Worm (Caenorhabditis elegans) whole organism, L3 larva: ENCODE data around the gene msp-38.

Source experiments
- R02D3.7 ChIP-seq: fragments of 150-350 bp; optimal IDR thresholded peaks from 2 replicates; lab custom pipeline; 2014; ENCODE audit warnings: missing biosample characterization, missing genetic modification characterization
- aly-2 ChIP-seq: fragments of 150-350 bp; optimal IDR thresholded peaks from 2 replicates; lab custom pipeline; 2014; ENCODE audit warnings: missing biosample characterization, missing genetic modification characterization
- ama-1 ChIP-seq: fragments of 150-350 bp; optimal IDR thresholded peaks from 2 replicates; lab custom pipeline; 2018
- ceh-16 ChIP-seq: sonication (generic microtip); optimal IDR thresholded peaks from 2 replicates; lab custom pipeline; 2017; ENCODE audit warnings: missing biosample characterization, missing genetic modification characterization
- ceh-28 ChIP-seq: fragments of 150-350 bp; optimal IDR thresholded peaks from 2 replicates; lab custom pipeline; 2014; ENCODE audit warnings: missing biosample characterization, missing genetic modification reagents, missing genetic modification characterization
- ceh-9 ChIP-seq: sonication (generic microtip); optimal IDR thresholded peaks from 2 replicates; lab custom pipeline; 2018; ENCODE audit warnings: missing biosample characterization, missing genetic modification characterization
- daf-12 ChIP-seq: fragments of 150-350 bp; optimal IDR thresholded peaks from 2 replicates; lab custom pipeline; 2014; ENCODE audit warnings: missing biosample characterization, missing genetic modification reagents, missing genetic modification characterization
- egl-27 ChIP-seq: sonication (generic microtip); optimal IDR thresholded peaks from 4 replicates; lab custom pipeline; 2017; ENCODE audit warnings: missing biosample characterization, missing genetic modification reagents, missing genetic modification characterization
- egl-5 ChIP-seq: fragments of 150-350 bp; optimal IDR thresholded peaks from 2 replicates; lab custom pipeline; 2017; ENCODE audit warnings: missing biosample characterization, missing genetic modification reagents, missing genetic modification characterization, inconsistent platforms
- elt-1 ChIP-seq: fragments of 150-350 bp; optimal IDR thresholded peaks from 2 replicates; lab custom pipeline; 2014; ENCODE audit warnings: missing biosample characterization, missing genetic modification characterization
- elt-2 ChIP-seq: sonication (generic microtip); optimal IDR thresholded peaks from 2 replicates; lab custom pipeline; 2016; ENCODE audit warnings: missing genetic modification reagents, mild to moderate bottlenecking, missing genetic modification characterization, missing compliant biosample characterization
- elt-3 ChIP-seq, 3 experiments: fragments of 150-350 bp in 1 of 3; sonication (generic microtip) in 2 of 3; optimal IDR thresholded peaks; 2 replicates in 2 of 3; 4 replicates in 1 of 3; lab custom pipeline; 2014 to 2017; ENCODE audit warnings: missing biosample characterization in 3 of 3, missing genetic modification characterization in 3 of 3
- fkh-10 ChIP-seq: sonication (generic microtip); optimal IDR thresholded peaks from 2 replicates; lab custom pipeline; 2017; ENCODE audit warnings: missing biosample characterization, missing genetic modification reagents, missing genetic modification characterization
- fos-1 ChIP-seq: fragments of 150-350 bp; optimal IDR thresholded peaks from 2 replicates; lab custom pipeline; 2014; ENCODE audit warnings: missing biosample characterization, missing genetic modification characterization
- hmg-11 ChIP-seq: sonication (generic microtip); optimal IDR thresholded peaks from 2 replicates; lab custom pipeline; 2016; ENCODE audit warnings: missing genetic modification characterization, missing compliant biosample characterization
- jun-1 ChIP-seq: fragments of 150-350 bp; optimal IDR thresholded peaks from 2 replicates; lab custom pipeline; 2014; ENCODE audit warnings: missing biosample characterization, missing genetic modification reagents, missing genetic modification characterization
- lin-15B ChIP-seq: fragments of 150-350 bp; optimal IDR thresholded peaks from 2 replicates; lab custom pipeline; 2014; ENCODE audit warnings: missing biosample characterization, missing genetic modification characterization
- lin-39 ChIP-seq: fragments of 150-350 bp; optimal IDR thresholded peaks from 2 replicates; lab custom pipeline; 2018; ENCODE audit warnings: missing biosample characterization, missing genetic modification reagents, missing genetic modification characterization
- lsy-12 ChIP-seq: sonication (generic microtip); optimal IDR thresholded peaks from 2 replicates; lab custom pipeline; 2016; ENCODE audit warnings: mild to moderate bottlenecking, missing genetic modification characterization, missing compliant biosample characterization
- mdl-1 ChIP-seq: fragments of 150-350 bp; optimal IDR thresholded peaks from 2 replicates; lab custom pipeline; 2014; ENCODE audit warnings: missing biosample characterization, missing genetic modification characterization
- nfya-1 ChIP-seq: sonication (generic microtip); optimal IDR thresholded peaks from 2 replicates; lab custom pipeline; 2017; ENCODE audit warnings: missing genetic modification characterization, mild to moderate bottlenecking, missing compliant biosample characterization, antibody characterized with exemption, moderate library complexity; ENCODE audit not compliant: insufficient read depth
- nhr-11 ChIP-seq: fragments of 150-350 bp; optimal IDR thresholded peaks from 2 replicates; lab custom pipeline; 2014; ENCODE audit warnings: missing biosample characterization, missing genetic modification characterization
- nhr-12 ChIP-seq: fragments of 150-350 bp; optimal IDR thresholded peaks from 2 replicates; lab custom pipeline; 2014; ENCODE audit warnings: missing biosample characterization, missing genetic modification characterization
- nhr-23 ChIP-seq: fragments of 150-350 bp; optimal IDR thresholded peaks from 2 replicates; lab custom pipeline; 2014; ENCODE audit warnings: missing biosample characterization, missing genetic modification reagents, missing genetic modification characterization
- nhr-237 ChIP-seq: fragments of 150-350 bp; optimal IDR thresholded peaks from 2 replicates; lab custom pipeline; 2014; ENCODE audit warnings: missing biosample characterization, missing genetic modification characterization
- nhr-25 ChIP-seq: sonication (generic microtip); optimal IDR thresholded peaks from 2 replicates; lab custom pipeline; 2017; ENCODE audit warnings: missing biosample characterization, missing genetic modification characterization
- nhr-43 ChIP-seq: sonication (generic microtip); optimal IDR thresholded peaks from 2 replicates; lab custom pipeline; 2016; ENCODE audit warnings: mild to moderate bottlenecking, missing genetic modification characterization, missing compliant biosample characterization; ENCODE audit not compliant: poor library complexity, severe bottlenecking
- nhr-76 ChIP-seq: fragments of 150-350 bp; sonication (generic microtip); optimal IDR thresholded peaks from 5 replicates; lab custom pipeline; 2014; ENCODE audit warnings: missing biosample characterization, missing genetic modification characterization
- nhr-77 ChIP-seq: fragments of 150-350 bp; optimal IDR thresholded peaks from 2 replicates; lab custom pipeline; 2014; ENCODE audit warnings: missing biosample characterization, missing genetic modification characterization
- pha-4 ChIP-seq: fragments of 150-350 bp; optimal IDR thresholded peaks from 2 replicates; lab custom pipeline; 2014; ENCODE audit warnings: missing biosample characterization, missing genetic modification reagents, missing genetic modification characterization
- pqm-1 ChIP-seq: fragments of 150-350 bp; optimal IDR thresholded peaks from 2 replicates; lab custom pipeline; 2017; ENCODE audit warnings: missing biosample characterization, missing genetic modification characterization, inconsistent platforms
- sea-2 ChIP-seq: fragments of 150-350 bp; sonication (generic microtip); optimal IDR thresholded peaks from 4 replicates; lab custom pipeline; 2014; ENCODE audit warnings: missing biosample characterization, missing genetic modification reagents, missing genetic modification characterization
- skn-1 ChIP-seq: fragments of 150-350 bp; optimal IDR thresholded peaks from 2 replicates; lab custom pipeline; 2014; ENCODE audit warnings: missing biosample characterization, missing genetic modification characterization
- snpc-4 ChIP-seq: fragments of 150-350 bp; optimal IDR thresholded peaks from 2 replicates; lab custom pipeline; 2014; ENCODE audit warnings: missing biosample characterization, missing genetic modification characterization
- tbx-2 ChIP-seq: sonication (generic microtip); optimal IDR thresholded peaks from 2 replicates; lab custom pipeline; 2016; ENCODE audit warnings: mild to moderate bottlenecking, missing genetic modification characterization, missing compliant biosample characterization

The msp-38 gene

ce11 chrIV:10144909-10145308 is 1.4 kb upstream of the msp-38 start:
- TF ChIP-seq lin-39 (tag; lab: Kevin White, UChicago) = no peak
- TF ChIP-seq fkh-10 (GFP tag; lab: Kevin White, UChicago) = no peak
- no peak for TF ChIP-seq lsy-12
- TF ChIP-seq ama-1 (lab: Kevin White, UChicago) = no peak
- no peak for TF ChIP-seq fos-1 (tag; lab: Kevin White, UChicago)
- no peak for TF ChIP-seq lin-15B (tag; lab: Kevin White, UChicago)
- TF ChIP-seq aly-2 = no peak
- no peak for TF ChIP-seq nhr-76 (tag; lab: Kevin White, UChicago)
- no peak for TF ChIP-seq nhr-12 (tag; lab: Kevin White, UChicago)
- no peak for TF ChIP-seq snpc-4 (tag; lab: Kevin White, UChicago)
- no peak for TF ChIP-seq nhr-43 (tag; lab: Kevin White, UChicago)
- no peak for TF ChIP-seq elt-1 (tag; lab: Kevin White, UChicago)
- no peak for TF ChIP-seq elt-3 (tag; optimal IDR thresholded peaks at IDR 0.05; lab: Kevin White, UChicago)
- TF ChIP-seq jun-1 (tag; lab: Kevin White, UChicago) = no peak

ce11 chrIV:10144487-10144886 is 947 bp upstream of the msp-38 start:
- TF ChIP-seq nhr-76 (tag; lab: Kevin White, UChicago) (no peak), fos-1 (tag; lab: Kevin White, UChicago) (no peak), ceh-28 (tag; lab: Kevin White, UChicago) (no peak), egl-27 (no peak), ceh-9 (tag; lab: Kevin White, UChicago) (no peak), aly-2 (no peak), nhr-23 (no peak), R02D3.7 (tag; lab: Kevin White, UChicago) (no peak), daf-12 (tag; lab: Kevin White, UChicago) (no peak), nhr-25 (tag; lab: Kevin White, UChicago) (no peak), hmg-11 (tag; lab: Kevin White, UChicago) (no peak), nhr-77 (no peak), nhr-12 (tag; lab: Kevin White, UChicago) (no peak), lin-15B (tag; lab: Kevin White, UChicago) (no peak), nfya-1 (no peak), egl-5 (tag; lab: Kevin White, UChicago) (no peak), snpc-4 (tag; lab: Kevin White, UChicago) (no peak), sea-2 (GFP tag; lab: Kevin White, UChicago) (no peak)

- TF ChIP-seq mdl-1 (no peak), skn-1 (peak; percentile 43)
- TF ChIP-seq, all 47 proteins: peak for 1
Measured at ce11 chrIV:10141930-10142505, 1.5 kb downstream of the msp-38 start, which contains the start of the genes gst-2, gst-4 and dhs-12. Gene gst-2, minus strand, starts transcription at chrIV:10142061. Gene gst-4, plus strand, starts transcription at chrIV:10142225. Gene dhs-12, plus strand, starts transcription at chrIV:10142455.

ce11 chrIV:10140143-10140542 is 3.4 kb downstream of the msp-38 start, which contains the start of gene gst-3:
Gene gst-3, minus strand, starts transcription at chrIV:10140243.
- TF ChIP-seq pha-4 (tag; lab: Kevin White, UChicago) = peak; percentile 33
- no peak for TF ChIP-seq fos-1 (tag; lab: Kevin White, UChicago)

- TF ChIP-seq mdl-1 (no peak), nhr-11 (tag; lab: Kevin White, UChicago) (no peak), R02D3.7 (tag; lab: Kevin White, UChicago) (no peak), ceh-9 (tag; lab: Kevin White, UChicago) (no peak), elt-2 (tag; lab: Kevin White, UChicago) (no peak), pqm-1 (tag; lab: Kevin White, UChicago) (no peak), ama-1 (lab: Kevin White, UChicago) (no peak), nhr-237 (tag; lab: Kevin White, UChicago) (no peak), nhr-25 (tag; lab: Kevin White, UChicago) (no peak), ceh-16 (tag; lab: Kevin White, UChicago) (no peak), tbx-2 (tag; lab: Kevin White, UChicago) (no peak), lsy-12 (no peak)
Measured at ce11 chrIV:10137804-10138203, 5.7 kb downstream of the msp-38 start, which contains the start of gene K08F4.12. Gene K08F4.12, plus strand, starts transcription at chrIV:10138104.
